Worm (Caenorhabditis elegans) whole organism, young adult: Measurements from ENCODE around the gene zfp-3.

ENCODE experiments used
- C17E4.6 ChIP-seq: fragments of 200-800 bp; sonication (Bioruptor generic); IDR thresholded peaks from 2 replicates; pipeline ENCODE4 v1.3.6; 2022; ENCODE audit warnings: missing genetic modification reagents, missing genetic modification characterization, missing compliant biosample characterization
- F23B12.7 ChIP-seq: sonication (generic microtip); optimal IDR thresholded peaks from 2 replicates; lab custom pipeline; 2017; ENCODE audit warnings: missing genetic modification characterization, mild to moderate bottlenecking, missing compliant biosample characterization, antibody characterized with exemption, moderate library complexity; ENCODE audit not compliant: insufficient read depth
- F37B4.10 ChIP-seq: fragments of 200-800 bp; sonication (Bioruptor generic); IDR thresholded peaks from 2 replicates; pipeline ENCODE4 v1.3.6; 2022; ENCODE audit warnings: missing genetic modification characterization, missing compliant biosample characterization
- F39B2.1 ChIP-seq: fragments of 200-800 bp; sonication (Bioruptor generic); IDR thresholded peaks from 2 replicates; pipeline ENCODE4 v1.3.6; 2022; ENCODE audit warnings: missing genetic modification reagents, missing genetic modification characterization, missing compliant biosample characterization
- F49E8.2 ChIP-seq: sonication (generic microtip); optimal IDR thresholded peaks from 3 replicates; lab custom pipeline; 2017; ENCODE audit warnings: missing genetic modification characterization, mild to moderate bottlenecking, missing compliant biosample characterization, antibody characterized with exemption, moderate library complexity; ENCODE audit not compliant: insufficient read depth
- F52B5.7 ChIP-seq: sonication (generic microtip); optimal IDR thresholded peaks from 2 replicates; lab custom pipeline; 2016; ENCODE audit warnings: mild to moderate bottlenecking, missing genetic modification characterization, missing compliant biosample characterization
- F55B11.4 ChIP-seq: sonication (generic microtip); optimal IDR thresholded peaks from 2 replicates; lab custom pipeline; 2016; ENCODE audit warnings: missing compliant biosample characterization, missing genetic modification characterization, borderline replicate concordance; ENCODE audit not compliant: insufficient read depth
- F57A8.1 ChIP-seq: fragments of 200-800 bp; sonication (Bioruptor generic); optimal IDR thresholded peaks from 2 replicates; lab custom pipeline; 2018; ENCODE audit warnings: mild to moderate bottlenecking, missing genetic modification characterization, moderate library complexity, missing compliant biosample characterization
- F57C9.4 ChIP-seq: sonication (generic microtip); optimal IDR thresholded peaks from 2 replicates; lab custom pipeline; 2017; ENCODE audit warnings: mild to moderate bottlenecking, missing genetic modification characterization, missing compliant biosample characterization
- K12H6.12 ChIP-seq: fragments of 200-800 bp; sonication (Bioruptor generic); optimal IDR thresholded peaks from 2 replicates; lab custom pipeline; 2018; ENCODE audit warnings: mild to moderate bottlenecking, missing genetic modification characterization, missing compliant biosample characterization
- Y67H2A.10 ChIP-seq: fragments of 200-800 bp; sonication (Bioruptor generic); conservative IDR thresholded peaks from 2 replicates; pipeline ENCODE4 v1.3.6; 2022; ENCODE audit warnings: missing genetic modification reagents, missing genetic modification characterization, missing compliant biosample characterization
- ZK185.1 ChIP-seq: sonication (generic microtip); optimal IDR thresholded peaks from 2 replicates; lab custom pipeline; 2016; ENCODE audit warnings: mild to moderate bottlenecking, missing genetic modification characterization, missing compliant biosample characterization; ENCODE audit not compliant: poor library complexity, severe bottlenecking
- aptf-2 ChIP-seq: fragments of 200-800 bp; sonication (Bioruptor generic); conservative IDR thresholded peaks from 2 replicates; pipeline ENCODE4 v1.3.6; 2022; ENCODE audit warnings: missing genetic modification reagents, missing genetic modification characterization, missing compliant biosample characterization
- athp-1 ChIP-seq: sonication (generic microtip); optimal IDR thresholded peaks from 2 replicates; lab custom pipeline; 2017; ENCODE audit warnings: mild to moderate bottlenecking, missing genetic modification characterization, missing compliant biosample characterization
- attf-5 ChIP-seq: fragments of 200-800 bp; sonication (Bioruptor generic); optimal IDR thresholded peaks from 2 replicates; lab custom pipeline; 2018; ENCODE audit warnings: mild to moderate bottlenecking, missing genetic modification characterization, missing compliant biosample characterization
- attf-6 ChIP-seq: fragments of 200-800 bp; sonication (Bioruptor generic); IDR thresholded peaks from 2 replicates; pipeline ENCODE4 v1.3.6; 2022; ENCODE audit warnings: missing genetic modification reagents, missing genetic modification characterization, missing compliant biosample characterization
- bed-1 ChIP-seq: fragments of 200-800 bp; sonication (Bioruptor generic); IDR thresholded peaks from 2 replicates; pipeline ENCODE4 v1.3.6; 2022; ENCODE audit warnings: missing genetic modification reagents, missing genetic modification characterization, missing compliant biosample characterization
- cebp-2 ChIP-seq: fragments of 200-800 bp; sonication (Bioruptor generic); IDR thresholded peaks from 2 replicates; pipeline ENCODE4 v1.3.6; 2022; ENCODE audit warnings: missing genetic modification characterization, missing compliant biosample characterization
- ceh-40 ChIP-seq: fragments of 200-800 bp; sonication (Bioruptor generic); IDR thresholded peaks from 2 replicates; pipeline ENCODE4 v1.3.6; 2022; ENCODE audit warnings: missing genetic modification characterization, missing compliant biosample characterization
- ceh-91 ChIP-seq: fragments of 200-800 bp; sonication (Bioruptor generic); IDR thresholded peaks from 2 replicates; pipeline ENCODE4 v1.3.6; 2022; ENCODE audit warnings: missing genetic modification reagents, missing genetic modification characterization, missing compliant biosample characterization
- die-1 ChIP-seq: sonication (generic microtip); optimal IDR thresholded peaks from 2 replicates; lab custom pipeline; 2016; ENCODE audit warnings: missing genotype, mild to moderate bottlenecking, missing genetic modification characterization, missing compliant biosample characterization
- dpl-1 ChIP-seq: fragments of 150-350 bp; optimal IDR thresholded peaks from 2 replicates; lab custom pipeline; 2014; ENCODE audit warnings: missing biosample characterization, missing genetic modification reagents, missing genetic modification characterization
- egl-18 ChIP-seq: fragments of 200-800 bp; sonication (Bioruptor generic); IDR thresholded peaks from 2 replicates; pipeline ENCODE4 v1.3.6; 2022; ENCODE audit warnings: missing genetic modification reagents, missing genetic modification characterization, missing compliant biosample characterization
- fkh-3 ChIP-seq: sonication (generic microtip); optimal IDR thresholded peaks from 2 replicates; lab custom pipeline; 2016; ENCODE audit warnings: mild to moderate bottlenecking, missing genetic modification characterization, missing compliant biosample characterization
- gei-17 ChIP-seq: fragments of 200-800 bp; sonication (Bioruptor generic); optimal IDR thresholded peaks from 2 replicates; lab custom pipeline; 2018; ENCODE audit warnings: mild to moderate bottlenecking, missing genetic modification characterization, missing compliant biosample characterization
- hlh-12 ChIP-seq: sonication (generic microtip); optimal IDR thresholded peaks from 2 replicates; lab custom pipeline; 2016; ENCODE audit warnings: missing genetic modification characterization, missing compliant biosample characterization
- hmg-1.2 ChIP-seq: fragments of 200-800 bp; sonication (Bioruptor generic); IDR thresholded peaks from 2 replicates; pipeline ENCODE4 v1.3.6; 2022; ENCODE audit warnings: missing genetic modification reagents, missing genetic modification characterization, missing compliant biosample characterization
- let-607 ChIP-seq, 2 experiments: fragments of 200-800 bp in 1 of 2; sonication (Bioruptor generic) in 1 of 2; sonication (generic microtip) in 1 of 2; optimal IDR thresholded peaks; 2 replicates each; lab custom pipeline; 2016 to 2018; ENCODE audit warnings: mild to moderate bottlenecking in 2 of 2, missing compliant biosample characterization in 2 of 2, missing genetic modification characterization in 2 of 2, moderate library complexity in 2 of 2, missing genotype in 1 of 2
- lin-54 ChIP-seq: fragments of 200-800 bp; sonication (Bioruptor generic); optimal IDR thresholded peaks from 2 replicates; lab custom pipeline; 2018; ENCODE audit warnings: mild to moderate bottlenecking, missing genetic modification characterization, missing compliant biosample characterization
- lir-1 ChIP-seq: fragments of 200-800 bp; sonication (Bioruptor generic); conservative IDR thresholded peaks from 2 replicates; pipeline ENCODE4 v1.3.6; 2022; ENCODE audit warnings: missing genetic modification reagents, missing genetic modification characterization, missing compliant biosample characterization
- madf-3 ChIP-seq: fragments of 200-800 bp; sonication (Bioruptor generic); IDR thresholded peaks from 2 replicates; pipeline ENCODE4 v1.3.6; 2022; ENCODE audit warnings: missing genetic modification reagents, missing genetic modification characterization, missing compliant biosample characterization
- madf-6 ChIP-seq: fragments of 200-800 bp; sonication (Bioruptor generic); IDR thresholded peaks from 2 replicates; pipeline ENCODE4 v1.3.6; 2022; ENCODE audit warnings: missing genetic modification reagents, missing genetic modification characterization, missing compliant biosample characterization
- mes-4 ChIP-seq: sonication (generic microtip); optimal IDR thresholded peaks from 2 replicates; lab custom pipeline; 2016; ENCODE audit warnings: missing genotype, missing genetic modification characterization, missing compliant biosample characterization
- mxl-1 ChIP-seq: sonication (generic microtip); optimal IDR thresholded peaks from 2 replicates; lab custom pipeline; 2016; ENCODE audit warnings: missing genetic modification characterization, missing compliant biosample characterization
- nfya-1 ChIP-seq: sonication (generic microtip); optimal IDR thresholded peaks from 2 replicates; lab custom pipeline; 2017; ENCODE audit warnings: antibody characterized with exemption, missing compliant biosample characterization, missing genetic modification characterization, borderline replicate concordance; ENCODE audit not compliant: insufficient read depth
- nfyb-1 ChIP-seq: fragments of 200-800 bp; sonication (Bioruptor generic); IDR thresholded peaks from 2 replicates; pipeline ENCODE4 v1.3.6; 2022; ENCODE audit warnings: missing genetic modification reagents, missing genetic modification characterization, missing compliant biosample characterization
- nhr-120 ChIP-seq: fragments of 200-800 bp; sonication (Bioruptor generic); IDR thresholded peaks from 2 replicates; pipeline ENCODE4 v1.3.6; 2022; ENCODE audit warnings: missing genetic modification characterization, missing compliant biosample characterization
- nhr-90 ChIP-seq: sonication (generic microtip); optimal IDR thresholded peaks from 2 replicates; lab custom pipeline; 2016; ENCODE audit warnings: missing genotype, mild to moderate bottlenecking, missing genetic modification characterization, missing compliant biosample characterization
- sea-2 ChIP-seq: fragments of 200-800 bp; sonication (Bioruptor generic); IDR thresholded peaks from 2 replicates; pipeline ENCODE4 v1.3.6; 2022; ENCODE audit warnings: missing genetic modification characterization, missing compliant biosample characterization
- snpc-1.1 ChIP-seq: sonication (generic microtip); optimal IDR thresholded peaks from 2 replicates; lab custom pipeline; 2017; ENCODE audit warnings: missing genetic modification characterization, mild to moderate bottlenecking, missing compliant biosample characterization, antibody characterized with exemption, moderate library complexity, missing genotype, missing genetic modification reagents; ENCODE audit not compliant: insufficient read depth
- snpc-1.3 ChIP-seq: sonication (generic microtip); optimal IDR thresholded peaks from 2 replicates; lab custom pipeline; 2017; ENCODE audit warnings: missing genetic modification characterization, mild to moderate bottlenecking, missing compliant biosample characterization, antibody characterized with exemption, moderate library complexity, missing genotype, missing genetic modification reagents; ENCODE audit not compliant: insufficient read depth
- tbp1 ChIP-seq: fragments of 200-800 bp; sonication (Bioruptor generic); optimal IDR thresholded peaks from 2 replicates; lab custom pipeline; 2018; ENCODE audit warnings: mild to moderate bottlenecking, missing genetic modification characterization, missing compliant biosample characterization
- tlf-1 ChIP-seq: fragments of 200-800 bp; sonication (Bioruptor generic); optimal IDR thresholded peaks from 2 replicates; lab custom pipeline; 2018; ENCODE audit warnings: mild to moderate bottlenecking, missing genetic modification characterization, missing compliant biosample characterization
- unc-130 ChIP-seq: sonication (generic microtip); optimal IDR thresholded peaks from 2 replicates; lab custom pipeline; 2016; ENCODE audit warnings: missing genetic modification reagents, missing genetic modification characterization, missing compliant biosample characterization
- xnd-1 ChIP-seq: sonication (generic microtip); optimal IDR thresholded peaks from 2 replicates; lab custom pipeline; 2016; ENCODE audit warnings: missing genotype, missing genetic modification reagents, missing genetic modification characterization, missing compliant biosample characterization
- ztf-18 ChIP-seq: sonication (generic microtip); optimal IDR thresholded peaks from 2 replicates; lab custom pipeline; 2016; ENCODE audit warnings: missing genotype, mild to moderate bottlenecking, missing genetic modification characterization, missing compliant biosample characterization
- ztf-25 ChIP-seq: fragments of 200-800 bp; sonication (Bioruptor generic); IDR thresholded peaks from 2 replicates; pipeline ENCODE4 v1.3.6; 2022; ENCODE audit warnings: missing genetic modification reagents, missing genetic modification characterization, missing compliant biosample characterization
- ztf-26 ChIP-seq: sonication (generic microtip); optimal IDR thresholded peaks from 2 replicates; lab custom pipeline; 2017; ENCODE audit warnings: missing genetic modification characterization, missing compliant biosample characterization

zfp-3 gene

DNA sequence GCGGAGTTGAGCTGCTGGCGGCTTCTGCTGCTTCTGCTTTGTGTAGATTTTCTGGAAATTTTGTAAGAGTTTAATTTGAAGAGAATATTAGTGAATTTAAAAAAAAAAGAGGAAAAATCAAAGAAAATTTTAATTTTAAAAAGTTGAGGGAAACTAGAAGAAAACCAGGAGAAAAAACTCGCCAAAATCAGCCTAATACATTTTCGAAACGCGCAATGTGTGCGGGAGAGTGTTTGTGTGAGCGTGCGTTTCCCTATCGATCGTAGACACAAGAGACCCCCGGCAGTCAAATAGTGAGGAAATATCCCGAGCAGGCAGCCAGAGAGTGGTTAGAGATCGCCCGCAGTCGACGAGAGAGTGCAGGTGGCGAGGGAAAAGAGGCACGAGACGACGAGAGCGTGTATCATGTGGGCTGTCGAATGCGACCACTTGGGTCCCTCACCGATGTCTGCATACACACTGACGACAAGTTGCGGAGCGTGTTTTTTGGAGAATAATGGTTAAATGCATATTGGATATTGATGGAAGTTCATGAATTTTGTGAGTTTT lies at the start of gene zfp-3:
zfp-3 (minus strand) TSS at position 51 of the 549 bp plus-strand sequence.
- TF ChIP-seq nhr-90 (peak; percentile 44), gei-17 (GFP tag; lab: Kevin White, UChicago) (peak; percentile 87), aptf-2 (GFP tag; lab: Robert Waterston, UW) (no peak), snpc-1.1 (tag; lab: Kevin White, UChicago) (no peak), dpl-1 (GFP tag; lab: Kevin White, UChicago) (no peak), fkh-3 (tag; lab: Kevin White, UChicago) (no peak), lir-1 (GFP tag; lab: Robert Waterston, UW) (peak; percentile 80), mes-4 (no peak), K12H6.12 (tag; lab: Kevin White, UChicago) (peak; percentile 91), die-1 (tag; lab: Kevin White, UChicago) (peak; percentile 11), egl-18 (GFP tag; lab: Robert Waterston, UW) (no peak), F57C9.4 (tag; lab: Kevin White, UChicago) (no peak), let-607 (tag; optimal IDR thresholded peaks at IDR 0.05; lab: Kevin White, UChicago) (peak in 1 of 2 experiments; percentile 64), F52B5.7 (peak; percentile 31), F37B4.10 (GFP tag; lab: Robert Waterston, UW) (no peak), ztf-25 (GFP tag; lab: Robert Waterston, UW) (no peak), Y67H2A.10 (GFP tag; lab: Robert Waterston, UW) (peak; percentile 87), nfyb-1 (peak; percentile 84), madf-3 (GFP tag; lab: Robert Waterston, UW) (no peak), sea-2 (GFP tag; lab: Robert Waterston, UW) (peak; percentile 47; the same call in 1 of the 2 replicates), unc-130 (GFP tag; lab: Kevin White, UChicago) (no peak), nfya-1 (no peak), athp-1 (tag; lab: Kevin White, UChicago) (peak; percentile 92), lin-54 (peak; percentile 65), ceh-91 (no peak), madf-6 (GFP tag; lab: Robert Waterston, UW) (no peak), mxl-1 (no peak), attf-5 (GFP tag; lab: Kevin White, UChicago) (peak; percentile 96), ztf-26 (tag; lab: Kevin White, UChicago) (peak; percentile 91), xnd-1 (tag; lab: Kevin White, UChicago) (no peak), tlf-1 (GFP tag; lab: Kevin White, UChicago) (peak; percentile 56), bed-1 (GFP tag; lab: Robert Waterston, UW) (no peak), ceh-40 (GFP tag; lab: Robert Waterston, UW) (no peak), C17E4.6 (GFP tag; lab: Robert Waterston, UW) (no peak), F57A8.1 (GFP tag; lab: Kevin White, UChicago) (no peak), cebp-2 (no peak), F55B11.4 (tag; lab: Kevin White, UChicago) (no peak), F39B2.1 (GFP tag; lab: Robert Waterston, UW) (no peak), tbp1 (peak; percentile 67), snpc-1.3 (no peak), ZK185.1 (tag; lab: Kevin White, UChicago) (peak; percentile 87), ztf-18 (tag; lab: Kevin White, UChicago) (peak; percentile 39), hlh-12 (tag; lab: Kevin White, UChicago) (no peak), F23B12.7 (no peak), attf-6 (GFP tag; lab: Robert Waterston, UW) (no peak), F49E8.2 (tag; lab: Kevin White, UChicago) (no peak), nhr-120 (GFP tag; lab: Robert Waterston, UW) (no peak), hmg-1.2 (GFP tag; lab: Robert Waterston, UW) (peak; percentile 93)
